Fruit fly (Drosophila melanogaster) whole organism, wandering third instar larva: ENCODE measurements around the gene CG11555.

Experiments used
- pan ChIP-seq: fragments of >200 bp; optimal IDR thresholded peaks from 2 replicates; lab custom pipeline; 2017
- psq ChIP-seq: fragments of 200-800 bp; sonication (Bioruptor generic); optimal IDR thresholded peaks from 3 replicates; lab custom pipeline; 2017; ENCODE audit warnings: missing biosample characterization, mild to moderate bottlenecking, missing genetic modification characterization, moderate library complexity
- rgr ChIP-seq: fragments of 200-800 bp; sonication (Bioruptor generic); optimal IDR thresholded peaks from 3 replicates; lab custom pipeline; 2016; ENCODE audit warnings: missing biosample characterization, mild to moderate bottlenecking, missing genetic modification characterization
- woc ChIP-seq: sonication (Bioruptor generic); optimal IDR thresholded peaks from 2 replicates; lab custom pipeline; 2016; ENCODE audit warnings: missing biosample characterization, mild to moderate bottlenecking, missing genetic modification characterization

DNA sequence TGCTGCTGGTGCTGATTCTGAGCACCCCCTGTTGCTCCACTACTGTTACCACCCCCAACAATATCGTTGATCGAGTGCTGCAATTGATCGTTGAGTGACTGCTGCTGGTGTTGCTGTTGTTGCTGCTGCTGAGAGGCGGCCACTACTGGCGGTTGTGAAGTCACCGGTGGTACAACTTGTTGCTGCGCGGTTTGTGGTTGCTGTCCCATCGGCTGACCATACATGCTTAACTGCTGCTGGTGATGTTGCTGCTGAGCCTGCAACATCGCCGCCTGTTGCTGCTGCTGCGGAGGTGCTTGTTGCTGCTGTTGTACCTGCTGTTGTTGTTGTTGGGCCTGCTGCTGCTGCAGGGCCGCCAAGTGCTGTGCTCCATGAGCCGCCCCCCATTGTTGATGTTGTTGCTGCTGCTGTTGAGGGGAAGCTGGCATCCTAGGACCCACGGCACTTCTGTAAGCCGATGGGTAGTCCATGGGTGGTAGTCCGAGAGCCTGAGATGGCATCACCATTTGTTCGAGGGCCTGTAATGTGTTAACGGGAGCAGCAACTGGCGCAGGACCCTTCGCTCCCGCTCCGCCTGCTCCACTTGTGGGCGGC lies 33.4 kb upstream of the CG11555 start:
- TF ChIP-seq woc (GFP tag; lab: Kevin White, UChicago) (no peak), pan (no peak), psq (GFP tag; lab: Kevin White, UChicago) (no peak), rgr (GFP tag; lab: Kevin White, UChicago) (no peak)
